Fruit fly (Drosophila melanogaster) whole organism, embryonic: ENCODE data around the gene CG9018.
A peak's percentile ranks its signal among the peaks of the same experiment; 100 is the strongest.

Experiments
- Ada2b ChIP-seq: fragments of 200-800 bp; sonication (Bioruptor generic); IDR thresholded peaks from 2 replicates; pipeline ENCODE4 v1.3.6; 2022; ENCODE audit warnings: missing biosample characterization, missing genetic modification characterization
- Bdp1 ChIP-seq: fragments of 200-800 bp; sonication (Bioruptor generic); optimal IDR thresholded peaks from 3 replicates; lab custom pipeline; 2016; ENCODE audit warnings: missing biosample characterization, missing genetic modification characterization
- Bteb2 ChIP-seq: fragments of 200-800 bp; sonication (Bioruptor generic); optimal IDR thresholded peaks from 2 replicates; lab custom pipeline; 2016; ENCODE audit warnings: missing biosample characterization, missing genetic modification characterization
- CG11085 ChIP-seq: fragments of 200-800 bp; sonication (Bioruptor generic); IDR thresholded peaks from 2 replicates; pipeline ENCODE4 v1.3.6; 2022; ENCODE audit warnings: missing biosample characterization, missing genetic modification characterization
- CG12942 ChIP-seq: fragments of 200-800 bp; sonication (Bioruptor generic); optimal IDR thresholded peaks from 3 replicates; lab custom pipeline; 2016; ENCODE audit warnings: missing biosample characterization, missing genetic modification characterization
- CG13424 ChIP-seq: fragments of 200-800 bp; sonication (Bioruptor generic); optimal IDR thresholded peaks from 2 replicates; lab custom pipeline; 2019; ENCODE audit warnings: missing biosample characterization, mild to moderate bottlenecking, missing genetic modification characterization, moderate library complexity
- CG14014 ChIP-seq: fragments of 200-800 bp; sonication (Bioruptor generic); IDR thresholded peaks from 2 replicates; pipeline ENCODE4 v1.3.6; 2022; ENCODE audit warnings: missing biosample characterization, missing genetic modification characterization
- CG15073 ChIP-seq: fragments of 200-800 bp; sonication (Bioruptor generic); optimal IDR thresholded peaks from 2 replicates; lab custom pipeline; 2016; ENCODE audit warnings: missing biosample characterization, missing genetic modification characterization
- CG1647 ChIP-seq: fragments of 200-800 bp; sonication (Bioruptor generic); optimal IDR thresholded peaks from 3 replicates; lab custom pipeline; 2016; ENCODE audit warnings: missing biosample characterization, missing genetic modification characterization
- CG16813 ChIP-seq: fragments of 200-800 bp; sonication (Bioruptor generic); IDR thresholded peaks from 3 replicates; pipeline ENCODE4 v1.3.6; 2022; ENCODE audit warnings: missing biosample characterization, missing genetic modification characterization; ENCODE audit not compliant: partially characterized antibody
- CG16815 ChIP-seq: fragments of 200-800 bp; sonication (Bioruptor generic); optimal IDR thresholded peaks from 3 replicates; lab custom pipeline; 2017; ENCODE audit warnings: missing biosample characterization, mild to moderate bottlenecking, missing genetic modification characterization
- CG17359 ChIP-seq: fragments of 200-800 bp; sonication (Bioruptor generic); optimal IDR thresholded peaks from 3 replicates; lab custom pipeline; 2018; ENCODE audit warnings: missing biosample characterization, mild to moderate bottlenecking, missing genetic modification characterization, moderate library complexity
- CG17385 ChIP-seq: fragments of 200-800 bp; sonication (Bioruptor generic); optimal IDR thresholded peaks from 3 replicates; lab custom pipeline; 2018; ENCODE audit warnings: missing biosample characterization, mild to moderate bottlenecking, missing genetic modification characterization
- CG17612 ChIP-seq: fragments of 200-800 bp; sonication (Bioruptor generic); IDR thresholded peaks from 2 replicates; pipeline ENCODE4 v1.3.6; 2022; ENCODE audit warnings: missing biosample characterization, missing genetic modification characterization
- CG32767 ChIP-seq: fragments of 200-800 bp; sonication (Bioruptor generic); IDR thresholded peaks from 2 replicates; pipeline ENCODE4 v1.3.6; 2022; ENCODE audit warnings: missing biosample characterization, missing genetic modification characterization
- CG34422 ChIP-seq: fragments of 200-800 bp; sonication (Bioruptor generic); IDR thresholded peaks from 3 replicates; pipeline ENCODE4 v1.3.6; 2022; ENCODE audit warnings: missing biosample characterization, missing genetic modification characterization
- CG3838 ChIP-seq: fragments of 200-800 bp; sonication (Bioruptor generic); optimal IDR thresholded peaks from 3 replicates; lab custom pipeline; 2016; ENCODE audit warnings: missing biosample characterization, missing genetic modification characterization
- CG3995 ChIP-seq: fragments of 200-800 bp; sonication (Bioruptor generic); optimal IDR thresholded peaks from 3 replicates; lab custom pipeline; 2016; ENCODE audit warnings: missing biosample characterization, missing genetic modification characterization
- CG4820 ChIP-seq: fragments of 200-800 bp; sonication (Bioruptor generic); optimal IDR thresholded peaks from 3 replicates; lab custom pipeline; 2016; ENCODE audit warnings: missing biosample characterization, missing genetic modification characterization
- CG5245 ChIP-seq: fragments of 200-800 bp; sonication (Bioruptor generic); optimal IDR thresholded peaks from 3 replicates; lab custom pipeline; 2016; ENCODE audit warnings: missing biosample characterization, missing genetic modification characterization
- CG7271 ChIP-seq: fragments of 200-800 bp; sonication (Bioruptor generic); optimal IDR thresholded peaks from 2 replicates; lab custom pipeline; 2018; ENCODE audit warnings: missing biosample characterization, mild to moderate bottlenecking, missing genetic modification characterization, moderate library complexity
- CG7357 ChIP-seq: fragments of 200-800 bp; sonication (Bioruptor generic); IDR thresholded peaks from 3 replicates; pipeline ENCODE4 v1.3.6; 2022; ENCODE audit warnings: missing biosample characterization, missing genetic modification characterization
- CG7928 ChIP-seq: fragments of 200-800 bp; sonication (Bioruptor generic); optimal IDR thresholded peaks from 2 replicates; lab custom pipeline; 2017; ENCODE audit warnings: missing biosample characterization, mild to moderate bottlenecking, missing genetic modification characterization
- CG8089 ChIP-seq: fragments of 200-800 bp; sonication (Bioruptor generic); optimal IDR thresholded peaks from 3 replicates; lab custom pipeline; 2016; ENCODE audit warnings: missing biosample characterization, missing genetic modification characterization
- CG8924 ChIP-seq: fragments of 200-800 bp; optimal IDR thresholded peaks from 3 replicates; lab custom pipeline; 2019; ENCODE audit warnings: missing biosample characterization, mild to moderate bottlenecking, missing genetic modification characterization, moderate library complexity
- Doc2 ChIP-seq: fragments of 200-800 bp; sonication (Bioruptor generic); IDR thresholded peaks from 2 replicates; pipeline ENCODE4 v1.3.6; 2022; ENCODE audit warnings: missing biosample characterization, missing genetic modification characterization
- Eip74EF ChIP-seq, 2 experiments: fragments of 200-800 bp in 1 of 2; fragments of >200 bp in 1 of 2; sonication (Bioruptor generic) in 1 of 2; optimal IDR thresholded peaks; 2 replicates each; lab custom pipeline; 2017 to 2019; ENCODE audit warnings: missing biosample characterization in 2 of 2, missing genetic modification characterization in 2 of 2, mild to moderate bottlenecking in 1 of 2, moderate library complexity in 1 of 2
- Ets97D ChIP-seq: fragments of 200-800 bp; sonication (Bioruptor generic); optimal IDR thresholded peaks from 3 replicates; lab custom pipeline; 2016; ENCODE audit warnings: missing biosample characterization, missing genetic modification characterization
- Fer3 ChIP-seq: fragments of 200-800 bp; sonication (Bioruptor generic); optimal IDR thresholded peaks from 2 replicates; lab custom pipeline; 2018; ENCODE audit warnings: missing biosample characterization, mild to moderate bottlenecking, missing genetic modification characterization, moderate library complexity
- HLH4C ChIP-seq: fragments of 200-800 bp; sonication (Bioruptor generic); IDR thresholded peaks from 3 replicates; pipeline ENCODE4 v1.3.6; 2022; ENCODE audit warnings: missing biosample characterization, missing genetic modification characterization; ENCODE audit not compliant: partially characterized antibody
- HLH54F ChIP-seq: fragments of 200-800 bp; sonication (Bioruptor generic); optimal IDR thresholded peaks from 3 replicates; lab custom pipeline; 2016; ENCODE audit warnings: missing biosample characterization, missing genetic modification characterization
- HmgZ ChIP-seq: fragments of 200-800 bp; sonication (Bioruptor generic); optimal IDR thresholded peaks from 2 replicates; lab custom pipeline; 2018; ENCODE audit warnings: missing biosample characterization, mild to moderate bottlenecking, missing genetic modification characterization
- NFAT ChIP-seq: fragments of 200-800 bp; sonication (Bioruptor generic); IDR thresholded peaks from 2 replicates; pipeline ENCODE4 v1.3.6; 2022; ENCODE audit warnings: missing biosample characterization, missing genetic modification characterization
- Ptx1 ChIP-seq: fragments of 200-800 bp; sonication (Bioruptor generic); IDR thresholded peaks from 2 replicates; pipeline ENCODE4 v1.3.6; 2022; ENCODE audit warnings: missing biosample characterization, missing genetic modification characterization
- Taf1 ChIP-seq: fragments of 200-800 bp; sonication (Bioruptor generic); IDR thresholded peaks from 2 replicates; pipeline ENCODE4 v1.3.6; 2022; ENCODE audit warnings: missing biosample characterization, missing genetic modification characterization
- bab2 ChIP-seq: fragments of 200-800 bp; sonication (Bioruptor generic); optimal IDR thresholded peaks from 2 replicates; lab custom pipeline; 2016; ENCODE audit warnings: missing biosample characterization, missing genetic modification characterization
- cg ChIP-seq: fragments of 200-800 bp; sonication (Bioruptor generic); optimal IDR thresholded peaks from 3 replicates; lab custom pipeline; 2019; ENCODE audit warnings: missing biosample characterization, mild to moderate bottlenecking, missing genetic modification characterization, moderate library complexity
- danr ChIP-seq: fragments of 200-800 bp; sonication (Bioruptor generic); IDR thresholded peaks from 2 replicates; pipeline ENCODE4 v1.3.6; 2022; ENCODE audit warnings: missing biosample characterization, missing genetic modification characterization
- disco-r ChIP-seq: fragments of 200-800 bp; sonication (Bioruptor generic); optimal IDR thresholded peaks from 2 replicates; lab custom pipeline; 2016; ENCODE audit warnings: missing biosample characterization, missing genetic modification characterization
- esg ChIP-seq: fragments of 200-800 bp; sonication (Bioruptor generic); conservative IDR thresholded peaks from 2 replicates; pipeline ENCODE4 v1.3.6; 2022; ENCODE audit warnings: missing biosample characterization, missing genetic modification characterization
- ewg ChIP-seq: fragments of 200-800 bp; sonication (Bioruptor generic); optimal IDR thresholded peaks from 3 replicates; lab custom pipeline; 2017; ENCODE audit warnings: mild to moderate bottlenecking, missing biosample characterization, missing genetic modification reagents, missing genetic modification characterization
- fu2 ChIP-seq: fragments of 200-800 bp; sonication (Bioruptor generic); optimal IDR thresholded peaks from 2 replicates; lab custom pipeline; 2016; ENCODE audit warnings: missing biosample characterization, missing genetic modification characterization
- gsb-n ChIP-seq: fragments of 200-800 bp; sonication (Bioruptor generic); optimal IDR thresholded peaks from 3 replicates; lab custom pipeline; 2018; ENCODE audit warnings: missing biosample characterization, mild to moderate bottlenecking, missing genetic modification characterization
- hb ChIP-seq: fragments of 200-800 bp; sonication (Bioruptor generic); IDR thresholded peaks from 3 replicates; pipeline ENCODE4 v1.3.6; 2022; ENCODE audit warnings: missing biosample characterization, missing genetic modification characterization; ENCODE audit not compliant: partially characterized antibody
- mld ChIP-seq: fragments of 200-800 bp; sonication (Bioruptor generic); IDR thresholded peaks from 3 replicates; pipeline ENCODE4 v1.3.6; 2022; ENCODE audit warnings: missing biosample characterization, missing genetic modification characterization; ENCODE audit not compliant: partially characterized antibody
- onecut ChIP-seq: fragments of 200-800 bp; sonication (Bioruptor generic); IDR thresholded peaks from 2 replicates; pipeline ENCODE4 v1.3.6; 2022; ENCODE audit warnings: missing biosample characterization, missing genetic modification characterization
- pzg ChIP-seq: fragments of 200-800 bp; sonication (Bioruptor generic); optimal IDR thresholded peaks from 3 replicates; lab custom pipeline; 2018; ENCODE audit warnings: missing biosample characterization, mild to moderate bottlenecking, missing genetic modification characterization, moderate library complexity
- sr ChIP-seq: fragments of 200-800 bp; sonication (Bioruptor generic); IDR thresholded peaks from 3 replicates; pipeline ENCODE4 v1.3.6; 2022; ENCODE audit warnings: missing biosample characterization, missing genetic modification characterization
- tio ChIP-seq: fragments of 200-800 bp; sonication (Bioruptor generic); optimal IDR thresholded peaks from 2 replicates; lab custom pipeline; 2017; ENCODE audit warnings: missing biosample characterization, missing genetic modification characterization, inconsistent platforms
- trh ChIP-seq: fragments of 200-800 bp; sonication (Bioruptor generic); optimal IDR thresholded peaks from 2 replicates; lab custom pipeline; 2016; ENCODE audit warnings: missing biosample characterization, missing genetic modification characterization
- vfl ChIP-seq: fragments of 200-800 bp; sonication (Bioruptor generic); optimal IDR thresholded peaks from 2 replicates; lab custom pipeline; 2016; ENCODE audit warnings: missing biosample characterization, missing genetic modification characterization
- yki ChIP-seq: fragments of >200 bp; optimal IDR thresholded peaks from 3 replicates; lab custom pipeline; 2018

Gene CG9018

dm6 chr3L:2262515-2262944 lies 25.7 kb upstream of the CG9018 start, which contains the start of the genes oxt and CG13807 (continued):
- TF ChIP-seq CG17612 (GFP tag; lab: Robert Waterston, UW) (peak; percentile 70), Ets97D (peak; percentile 55), esg (GFP tag; lab: Robert Waterston, UW) (peak; percentile 84), disco-r (GFP tag; lab: Kevin White, UChicago) (no peak), fu2 (GFP tag; lab: Kevin White, UChicago) (no peak), CG17385 (GFP tag; lab: Kevin White, UChicago) (peak; percentile 78), yki (lab: Kevin White, UChicago) (no peak), bab2 (GFP tag; lab: Kevin White, UChicago) (peak; percentile 68), Taf1 (GFP tag; lab: Robert Waterston, UW) (peak; percentile 77), CG8924 (tag; lab: Kevin White, UChicago) (peak; percentile 86), CG8089 (GFP tag; lab: Kevin White, UChicago) (no peak), pzg (GFP tag; lab: Kevin White, UChicago) (peak; percentile 58), vfl (GFP tag; lab: Kevin White, UChicago) (peak; percentile 72), ewg (peak; percentile 80), HmgZ (tag; lab: Kevin White, UChicago) (peak; percentile 94), CG3838 (GFP tag; lab: Kevin White, UChicago) (no peak), CG11085 (GFP tag; lab: Robert Waterston, UW) (peak; percentile 85), Ada2b (GFP tag; lab: Robert Waterston, UW) (peak; percentile 78), HLH4C (GFP tag; lab: Robert Waterston, UW) (no peak), CG7357 (GFP tag; lab: Robert Waterston, UW) (peak; percentile 75), trh (GFP tag; lab: Kevin White, UChicago) (peak; percentile 76), hb (no peak), CG16815 (peak; percentile 83), CG7928 (GFP tag; lab: Kevin White, UChicago) (peak; percentile 50), tio (GFP tag; lab: Kevin White, UChicago) (no peak), sr (GFP tag; lab: Robert Waterston, UW) (peak; percentile 44; the same call in 1 of the 3 replicates), CG1647 (GFP tag; lab: Kevin White, UChicago) (peak; percentile 67), danr (GFP tag; lab: Robert Waterston, UW) (peak; percentile 49), Ptx1 (GFP tag; lab: Robert Waterston, UW) (peak; percentile 92), mld (GFP tag; lab: Robert Waterston, UW) (no peak), CG32767 (GFP tag; lab: Robert Waterston, UW) (peak; percentile 89), CG3995 (peak; percentile 99), CG13424 (tag; lab: Kevin White, UChicago) (peak; percentile 93), CG4820 (GFP tag; lab: Kevin White, UChicago) (peak; percentile 82), Eip74EF (GFP tag; optimal IDR thresholded peaks at IDR 0.05; lab: Kevin White, UChicago) (peak in 1 of 2 experiments; percentile 74), CG14014 (GFP tag; lab: Robert Waterston, UW) (peak; percentile 87), Fer3 (tag; lab: Kevin White, UChicago) (peak; percentile 87), Bteb2 (GFP tag; lab: Kevin White, UChicago) (peak; percentile 45), CG12942 (GFP tag; lab: Kevin White, UChicago) (peak; percentile 83), cg (GFP tag; lab: Kevin White, UChicago) (no peak), CG34422 (peak; percentile 90), CG15073 (peak; percentile 31), CG5245 (GFP tag; lab: Kevin White, UChicago) (peak; percentile 80), CG16813 (GFP tag; lab: Robert Waterston, UW) (no peak), Doc2 (peak; percentile 49; the same call in 1 of the 2 replicates), gsb-n (peak; percentile 81), CG17359 (tag; lab: Kevin White, UChicago) (peak; percentile 86), Bdp1 (GFP tag; lab: Kevin White, UChicago) (peak; percentile 53), HLH54F (peak; percentile 58), NFAT (peak; percentile 83), onecut (peak; percentile 76), CG7271 (tag; lab: Kevin White, UChicago) (peak; percentile 80)
